Worm (Caenorhabditis elegans) whole organism, L4 larva: ENCODE measurements around the gene F52H2.3.

ENCODE experiments used
- F49E8.2 ChIP-seq: sonication (generic microtip); optimal IDR thresholded peaks from 2 replicates; lab custom pipeline; 2016; ENCODE audit warnings: missing compliant biosample characterization, mild to moderate bottlenecking, missing genetic modification characterization, borderline replicate concordance
- ama-1 ChIP-seq: fragments of 150-350 bp; optimal IDR thresholded peaks from 2 replicates; lab custom pipeline; 2014; ENCODE audit warnings: inconsistent platforms, mixed read lengths
- ceh-82 ChIP-seq: sonication (generic microtip); optimal IDR thresholded peaks from 2 replicates; lab custom pipeline; 2017; ENCODE audit warnings: missing biosample characterization, missing genetic modification characterization
- ces-1 ChIP-seq: fragments of 150-350 bp; sonication (generic microtip); optimal IDR thresholded peaks from 4 replicates; lab custom pipeline; 2014; ENCODE audit warnings: missing biosample characterization, missing genetic modification reagents, missing genetic modification characterization
- daf-16 ChIP-seq, 3 experiments: sonication (generic microtip); optimal IDR thresholded peaks; 2 replicates each; lab custom pipeline; 2016 to 2017; ENCODE audit warnings: missing genetic modification characterization in 3 of 3, missing genetic modification reagents in 3 of 3, mild to moderate bottlenecking in 2 of 3, missing compliant biosample characterization in 2 of 3, missing biosample characterization in 1 of 3, moderate library complexity in 1 of 3
- dve-1 ChIP-seq: sonication (generic microtip); optimal IDR thresholded peaks from 2 replicates; lab custom pipeline; 2017; ENCODE audit warnings: antibody characterized with exemption, mild to moderate bottlenecking, missing genetic modification characterization, missing compliant biosample characterization; ENCODE audit not compliant: insufficient read depth
- lin-29 ChIP-seq: fragments of 200-800 bp; sonication (Bioruptor generic); IDR thresholded peaks from 2 replicates; pipeline ENCODE4 v1.3.6; 2022; ENCODE audit warnings: missing genetic modification reagents, missing genetic modification characterization, missing compliant biosample characterization
- zfp-2 ChIP-seq: sonication (generic microtip); optimal IDR thresholded peaks from 2 replicates; lab custom pipeline; 2016; ENCODE audit warnings: mild to moderate bottlenecking, missing genetic modification characterization, missing compliant biosample characterization

ce11 chrX:2531276-2531675 lies 9.6 kb downstream of the F52H2.3 start:
- TF ChIP-seq daf-16 (GFP tag; optimal IDR thresholded peaks at IDR 0.05; lab: Kevin White, UChicago), result peak; percentile 62 to 76
- peak; percentile 79 for TF ChIP-seq daf-16 (tag; optimal IDR thresholded peaks at IDR 0.05; lab: Kevin White, UChicago)
- peak; percentile 22 for TF ChIP-seq F49E8.2 (tag; lab: Kevin White, UChicago)
- TF ChIP-seq lin-29 (GFP tag; lab: Robert Waterston, UW), result no peak
- TF ChIP-seq ama-1 (lab: Kevin White, UChicago), result no peak
- no peak for TF ChIP-seq ceh-82 (tag; lab: Kevin White, UChicago)
- TF ChIP-seq zfp-2 (tag; lab: Kevin White, UChicago), result peak; percentile 12
- no peak for TF ChIP-seq ces-1 (GFP tag; lab: Kevin White, UChicago)
- peak; percentile 60 for TF ChIP-seq dve-1 (tag; lab: Kevin White, UChicago)
